Worm (Caenorhabditis elegans) whole organism, L2 larva: ENCODE measurements around the gene srw-87.
A peak's percentile ranks its signal among the peaks of the same experiment; 100 is the strongest.

Experiments
- C34F6.9 ChIP-seq: fragments of 150-350 bp; optimal IDR thresholded peaks from 2 replicates; lab custom pipeline; 2014; ENCODE audit warnings: missing biosample characterization, missing genetic modification characterization
- Y55F3AM.14 ChIP-seq: fragments of 200-800 bp; sonication (Bioruptor generic); optimal IDR thresholded peaks from 2 replicates; lab custom pipeline; 2018; ENCODE audit warnings: mild to moderate bottlenecking, missing genetic modification characterization, missing compliant biosample characterization
- ZK546.5 ChIP-seq: sonication (generic microtip); optimal IDR thresholded peaks from 2 replicates; lab custom pipeline; 2017; ENCODE audit warnings: missing biosample characterization, missing genetic modification characterization
- alr-1 ChIP-seq: fragments of 150-350 bp; optimal IDR thresholded peaks from 2 replicates; lab custom pipeline; 2014; ENCODE audit warnings: missing biosample characterization, missing genetic modification characterization
- aly-2 ChIP-seq: fragments of 150-350 bp; optimal IDR thresholded peaks from 2 replicates; lab custom pipeline; 2014; ENCODE audit warnings: missing biosample characterization, missing genetic modification characterization
- ama-1 ChIP-seq: fragments of 150-350 bp; optimal IDR thresholded peaks from 2 replicates; lab custom pipeline; 2018; ENCODE audit warnings: inconsistent platforms
- ceh-16 ChIP-seq: fragments of 150-350 bp; optimal IDR thresholded peaks from 2 replicates; lab custom pipeline; 2014; ENCODE audit warnings: missing biosample characterization, missing genetic modification characterization
- ceh-82 ChIP-seq: fragments of 150-350 bp; optimal IDR thresholded peaks from 2 replicates; lab custom pipeline; 2014; ENCODE audit warnings: missing biosample characterization, missing genetic modification characterization
- crh-2 ChIP-seq: sonication (generic microtip); optimal IDR thresholded peaks from 2 replicates; lab custom pipeline; 2017; ENCODE audit warnings: missing biosample characterization, missing genetic modification characterization
- dmd-4 ChIP-seq: sonication (generic microtip); optimal IDR thresholded peaks from 2 replicates; lab custom pipeline; 2017; ENCODE audit warnings: missing biosample characterization, missing genetic modification characterization
- fos-1 ChIP-seq: fragments of 150-350 bp; optimal IDR thresholded peaks from 2 replicates; lab custom pipeline; 2014; ENCODE audit warnings: missing biosample characterization, missing genetic modification characterization
- gmeb-1 ChIP-seq: fragments of 150-350 bp; optimal IDR thresholded peaks from 2 replicates; lab custom pipeline; 2014; ENCODE audit warnings: missing biosample characterization, missing genetic modification characterization
- lin-11 ChIP-seq: fragments of 150-350 bp; sonication (generic microtip); optimal IDR thresholded peaks from 2 replicates; lab custom pipeline; 2014; ENCODE audit warnings: missing biosample characterization, missing genetic modification characterization, inconsistent platforms, mixed read lengths
- lsy-2 ChIP-seq, 2 experiments: fragments of 150-350 bp in 1 of 2; sonication (generic microtip) in 1 of 2; optimal IDR thresholded peaks; 2 replicates each; lab custom pipeline; 2014 to 2017; ENCODE audit warnings: missing biosample characterization in 2 of 2, missing genetic modification characterization in 2 of 2
- mab-5 ChIP-seq: fragments of 150-350 bp; optimal IDR thresholded peaks from 2 replicates; lab custom pipeline; 2014; ENCODE audit warnings: missing biosample characterization, missing genetic modification characterization
- mdl-1 ChIP-seq, 2 experiments: fragments of 150-350 bp in 1 of 2; sonication (generic microtip) in 1 of 2; optimal IDR thresholded peaks; 2 replicates each; lab custom pipeline; 2017; ENCODE audit warnings: missing biosample characterization in 2 of 2, missing genetic modification characterization in 2 of 2
- nhr-10 ChIP-seq: sonication (generic microtip); optimal IDR thresholded peaks from 2 replicates; lab custom pipeline; 2017; ENCODE audit warnings: missing biosample characterization, missing genetic modification characterization
- nhr-11 ChIP-seq: fragments of 150-350 bp; optimal IDR thresholded peaks from 2 replicates; lab custom pipeline; 2014; ENCODE audit warnings: missing biosample characterization, missing genetic modification characterization
- nhr-12 ChIP-seq: fragments of 150-350 bp; optimal IDR thresholded peaks from 2 replicates; lab custom pipeline; 2014; ENCODE audit warnings: missing biosample characterization, missing genetic modification characterization
- nhr-237 ChIP-seq: fragments of 150-350 bp; optimal IDR thresholded peaks from 2 replicates; lab custom pipeline; 2014; ENCODE audit warnings: missing biosample characterization, missing genetic modification characterization
- nhr-25 ChIP-seq: fragments of 150-350 bp; sonication (generic microtip); optimal IDR thresholded peaks from 3 replicates; lab custom pipeline; 2014; ENCODE audit warnings: missing biosample characterization, missing genetic modification characterization
- nhr-77 ChIP-seq: fragments of 150-350 bp; optimal IDR thresholded peaks from 2 replicates; lab custom pipeline; 2014; ENCODE audit warnings: missing biosample characterization, missing genetic modification characterization
- peb-1 ChIP-seq: fragments of 150-350 bp; optimal IDR thresholded peaks from 2 replicates; lab custom pipeline; 2014; ENCODE audit warnings: missing biosample characterization, missing genetic modification characterization
- skn-1 ChIP-seq: sonication (generic microtip); optimal IDR thresholded peaks from 2 replicates; lab custom pipeline; 2017; ENCODE audit warnings: missing biosample characterization, missing genetic modification characterization
- sma-3 ChIP-seq: sonication (generic microtip); optimal IDR thresholded peaks from 2 replicates; lab custom pipeline; 2016; ENCODE audit warnings: missing genetic modification reagents, missing genetic modification characterization, missing compliant biosample characterization
- sma-9 ChIP-seq, 2 experiments: fragments of 150-350 bp in 1 of 2; sonication (generic microtip) in 1 of 2; optimal IDR thresholded peaks; 2 replicates each; lab custom pipeline; 2014 to 2016; ENCODE audit warnings: missing genetic modification characterization in 2 of 2, mild to moderate bottlenecking in 1 of 2, missing biosample characterization in 1 of 2, missing compliant biosample characterization in 1 of 2, missing genetic modification reagents in 1 of 2, moderate library complexity in 1 of 2
- snpc-4 ChIP-seq: fragments of 150-350 bp; optimal IDR thresholded peaks from 2 replicates; lab custom pipeline; 2014; ENCODE audit warnings: missing biosample characterization, missing genetic modification characterization
- unc-39 ChIP-seq: fragments of 150-350 bp; optimal IDR thresholded peaks from 2 replicates; lab custom pipeline; 2014; ENCODE audit warnings: missing biosample characterization, missing genetic modification characterization
- unc-55 ChIP-seq: fragments of 150-350 bp; sonication (generic microtip); optimal IDR thresholded peaks from 3 replicates; lab custom pipeline; 2014; ENCODE audit warnings: missing biosample characterization, missing genetic modification reagents, missing genetic modification characterization
- unc-62 ChIP-seq: fragments of 150-350 bp; optimal IDR thresholded peaks from 2 replicates; lab custom pipeline; 2014; ENCODE audit warnings: missing biosample characterization, missing genetic modification reagents, missing genetic modification characterization
- zag-1 ChIP-seq: fragments of 150-350 bp; optimal IDR thresholded peaks from 2 replicates; lab custom pipeline; 2014; ENCODE audit warnings: missing biosample characterization, missing genetic modification characterization
- ztf-1 ChIP-seq: fragments of 200-800 bp; sonication (Bioruptor generic); conservative IDR thresholded peaks from 2 replicates; pipeline ENCODE4 v1.3.6; 2022; ENCODE audit warnings: missing genetic modification characterization, missing compliant biosample characterization
- ztf-4 ChIP-seq: fragments of 150-350 bp; optimal IDR thresholded peaks from 2 replicates; lab custom pipeline; 2014; ENCODE audit warnings: missing biosample characterization, missing genetic modification characterization

The srw-87 gene

DNA sequence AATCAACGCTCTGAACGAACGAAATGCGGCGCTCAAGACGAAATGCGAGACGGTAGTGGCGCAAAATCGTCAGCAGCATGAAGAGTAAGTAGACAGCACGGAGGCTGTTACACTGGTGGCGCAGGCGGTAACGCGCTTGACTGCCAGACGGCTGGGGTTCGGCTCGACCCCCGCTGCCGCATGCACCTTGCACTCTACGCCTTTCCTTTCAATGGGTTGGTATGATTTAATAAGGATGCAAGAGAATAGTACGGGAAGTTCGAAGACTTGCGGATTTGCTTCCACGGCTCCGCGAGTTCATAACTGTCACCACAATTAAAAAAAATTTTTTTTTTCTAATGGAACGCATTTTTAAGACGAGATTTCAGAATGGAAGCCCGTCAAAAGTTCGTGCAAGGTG, 33.6 kb downstream of the srw-87 start (continued):
- no peak for TF ChIP-seq ama-1 (lab: Kevin White, UChicago)
- TF ChIP-seq zag-1 (tag; lab: Kevin White, UChicago): peak; percentile 26
- no peak for TF ChIP-seq nhr-12
- peak; percentile 70 for TF ChIP-seq snpc-4 (tag; lab: Kevin White, UChicago)
- TF ChIP-seq dmd-4 (tag; lab: Kevin White, UChicago): no peak
- no peak for TF ChIP-seq nhr-11 (tag; lab: Kevin White, UChicago)

DNA sequence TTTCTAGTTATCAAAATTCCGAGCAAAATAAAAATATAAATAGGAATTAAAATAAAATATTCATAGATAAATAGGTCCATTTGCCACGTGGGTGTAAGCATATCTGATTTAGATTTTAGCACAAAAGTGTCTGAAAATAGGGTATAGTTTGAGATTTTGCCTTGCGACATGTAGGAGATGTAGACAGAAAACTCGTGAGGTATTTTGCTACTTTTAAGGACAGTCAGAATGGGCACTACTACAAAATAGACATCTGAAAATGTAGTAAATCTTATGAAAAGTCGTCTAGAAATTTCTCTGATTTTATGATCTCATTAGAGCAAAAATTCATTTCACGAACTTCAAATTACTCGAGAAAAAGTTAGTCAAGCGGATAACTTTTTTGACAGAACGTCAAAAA, 38.2 kb downstream of the srw-87 start, which contains the start of gene srv-34:
Gene srv-34, minus strand, starts transcription at position 101 of the 400 bp plus-strand sequence.
- TF ChIP-seq ZK546.5: no peak
- no peak for TF ChIP-seq Y55F3AM.14 (GFP tag; lab: Kevin White, UChicago)
- no peak for TF ChIP-seq fos-1 (tag; lab: Kevin White, UChicago)
- no peak for TF ChIP-seq ztf-1 (GFP tag; lab: Robert Waterston, UW)
- no peak for TF ChIP-seq C34F6.9 (tag; lab: Kevin White, UChicago)
- no peak for TF ChIP-seq nhr-25 (tag; lab: Kevin White, UChicago)
- no peak for TF ChIP-seq aly-2 (tag; lab: Kevin White, UChicago)
- no peak for TF ChIP-seq ceh-82
- TF ChIP-seq sma-3 (GFP tag; lab: Kevin White, UChicago): no peak
- no peak for TF ChIP-seq dmd-4 (tag; lab: Kevin White, UChicago)
- TF ChIP-seq peb-1: no peak
- no peak for TF ChIP-seq ceh-16 (tag; lab: Kevin White, UChicago)
- TF ChIP-seq nhr-237 (tag; lab: Kevin White, UChicago): no peak
- TF ChIP-seq gmeb-1 (tag; lab: Kevin White, UChicago): no peak
- no peak for TF ChIP-seq crh-2 (tag; lab: Kevin White, UChicago)
- TF ChIP-seq unc-62 (GFP tag; lab: Kevin White, UChicago): no peak

- no peak for TF ChIP-seq dmd-4 (tag; lab: Kevin White, UChicago)
- no peak for TF ChIP-seq aly-2 (tag; lab: Kevin White, UChicago)
- no peak for TF ChIP-seq ceh-16 (tag; lab: Kevin White, UChicago)
- TF ChIP-seq fos-1 (tag; lab: Kevin White, UChicago): no peak
- no peak for TF ChIP-seq alr-1
- TF ChIP-seq C34F6.9 (tag; lab: Kevin White, UChicago): no peak
- no peak for TF ChIP-seq nhr-25 (tag; lab: Kevin White, UChicago)
- no peak for TF ChIP-seq unc-39
- TF ChIP-seq nhr-77 (tag; lab: Kevin White, UChicago): no peak
- TF ChIP-seq Y55F3AM.14 (GFP tag; lab: Kevin White, UChicago): no peak
- no peak for TF ChIP-seq mdl-1 (tag; optimal IDR thresholded peaks at IDR 0.05; lab: Kevin White, UChicago)
- TF ChIP-seq, all 48 proteins: peak for 0
These were observed 40.1 kb downstream of the srw-87 start for ce11 chrV:16376430-16376948.

ce11 chrV:16377188-16377587, 40.8 kb downstream of the srw-87 start:
- TF ChIP-seq dmd-4 (tag; lab: Kevin White, UChicago) (no peak), mdl-1 (tag; optimal IDR thresholded peaks at IDR 0.05; lab: Kevin White, UChicago) (no peak), lsy-2 (tag; optimal IDR thresholded peaks at IDR 0.05; lab: Kevin White, UChicago) (no peak)

DNA sequence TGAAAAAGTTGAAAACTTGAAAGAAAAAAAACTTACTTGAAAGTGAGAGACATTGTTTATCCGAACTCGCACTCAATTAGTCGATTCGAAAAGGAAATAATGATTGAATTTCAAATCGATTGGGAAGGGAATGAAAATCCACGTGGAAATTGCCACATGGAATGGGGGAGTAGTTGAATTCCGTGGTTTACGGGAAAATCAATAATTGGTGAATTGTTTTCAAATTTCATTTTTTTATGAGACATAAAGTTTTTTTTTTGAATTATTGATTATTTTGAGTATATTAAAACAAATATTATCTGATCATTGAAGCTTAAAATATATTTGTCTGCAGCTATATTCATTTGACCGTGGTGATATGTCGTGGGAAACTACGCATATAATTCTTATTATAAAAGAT, 41.4 kb downstream of the srw-87 start, which contains the start of gene F13A7.1:
Gene F13A7.1, minus strand, starts transcription at position 101 of the 400 bp plus-strand sequence.
- TF ChIP-seq lin-11 (tag; lab: Kevin White, UChicago): no peak
- TF ChIP-seq dmd-4 (tag; lab: Kevin White, UChicago): no peak
- TF ChIP-seq ama-1 (lab: Kevin White, UChicago): no peak
- TF ChIP-seq nhr-11 (tag; lab: Kevin White, UChicago): no peak
- TF ChIP-seq ztf-4: no peak
- TF ChIP-seq nhr-10: no peak

DNA sequence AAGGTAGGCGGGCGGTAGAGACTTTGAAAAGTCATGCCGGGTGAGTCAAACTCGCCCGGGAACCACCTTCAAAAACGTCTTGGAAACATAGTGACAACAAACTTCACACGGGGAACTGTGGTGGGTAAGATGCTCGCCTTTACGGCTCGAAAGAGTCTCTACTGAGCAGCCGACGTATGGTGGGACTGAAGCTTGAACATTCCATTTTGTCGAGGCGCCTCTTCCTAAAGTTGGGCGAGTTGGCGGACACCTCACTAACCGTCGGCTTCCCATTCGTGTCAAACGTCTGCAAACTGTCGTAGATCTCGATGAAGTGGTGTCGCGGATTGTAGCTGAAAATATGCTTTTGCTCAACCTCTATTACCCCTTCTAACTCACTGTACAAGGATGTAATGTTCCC, 46.5 kb downstream of the srw-87 start:
- no peak for TF ChIP-seq nhr-237 (tag; lab: Kevin White, UChicago)
- TF ChIP-seq mab-5 (tag; lab: Kevin White, UChicago): no peak
- no peak for TF ChIP-seq unc-62 (GFP tag; lab: Kevin White, UChicago)
- no peak for TF ChIP-seq skn-1
- no peak for TF ChIP-seq nhr-25 (tag; lab: Kevin White, UChicago)
- no peak for TF ChIP-seq unc-55
- TF ChIP-seq sma-9 (GFP tag; optimal IDR thresholded peaks at IDR 0.05; lab: Kevin White, UChicago): no peak
- no peak for TF ChIP-seq sma-9 (tag; optimal IDR thresholded peaks at IDR 0.05; lab: Kevin White, UChicago)
- no peak for TF ChIP-seq nhr-77 (tag; lab: Kevin White, UChicago)
- TF ChIP-seq Y55F3AM.14 (GFP tag; lab: Kevin White, UChicago): no peak
